Fruit fly (Drosophila melanogaster) whole organism, wandering third instar larva: Measurements from ENCODE around the gene PIP82.

Experiments
- Abd-B ChIP-seq: fragments of >200 bp; optimal IDR thresholded peaks from 2 replicates; lab custom pipeline; 2017; ENCODE audit warnings: missing biosample characterization, missing genetic modification characterization
- CG32264 ChIP-seq: fragments of 200-800 bp; sonication (Bioruptor generic); optimal IDR thresholded peaks from 2 replicates; lab custom pipeline; 2016; ENCODE audit warnings: missing biosample characterization, missing genetic modification characterization
- CG9705 ChIP-seq: fragments of 200-800 bp; sonication (Bioruptor generic); optimal IDR thresholded peaks from 2 replicates; lab custom pipeline; 2018; ENCODE audit warnings: missing biosample characterization, mild to moderate bottlenecking, missing genetic modification characterization
- CrebA ChIP-seq: fragments of 200-800 bp; sonication (Bioruptor generic); optimal IDR thresholded peaks from 2 replicates; lab custom pipeline; 2016; ENCODE audit warnings: missing biosample characterization, mild to moderate bottlenecking, missing genetic modification characterization, borderline replicate concordance
- Dfd ChIP-seq: fragments of >200 bp; optimal IDR thresholded peaks from 2 replicates; lab custom pipeline; 2017; ENCODE audit warnings: missing biosample characterization, missing genetic modification characterization
- Dif ChIP-seq: fragments of 200-275, 200-300 bp; sonication (Bioruptor generic); optimal IDR thresholded peaks from 2 replicates; lab custom pipeline; 2018; ENCODE audit warnings: missing biosample characterization, missing genetic modification characterization; ENCODE audit not compliant: partially characterized antibody
- GATAd ChIP-seq: sonication (Bioruptor generic); optimal IDR thresholded peaks from 2 replicates; lab custom pipeline; 2016; ENCODE audit warnings: missing biosample characterization, missing genetic modification characterization
- HLH106 ChIP-seq: fragments of 200-800 bp; optimal IDR thresholded peaks from 3 replicates; lab custom pipeline; 2019; ENCODE audit warnings: missing biosample characterization, mild to moderate bottlenecking, missing genetic modification characterization, moderate library complexity
- Hnf4 ChIP-seq: fragments of 200-800 bp; sonication (Bioruptor generic); optimal IDR thresholded peaks from 2 replicates; lab custom pipeline; 2016; ENCODE audit warnings: missing biosample characterization, mild to moderate bottlenecking, missing genetic modification characterization
- Hr78 ChIP-seq: fragments of >200 bp; optimal IDR thresholded peaks from 2 replicates; lab custom pipeline; 2017; ENCODE audit warnings: missing biosample characterization, missing genetic modification characterization
- Hr83 ChIP-seq: fragments of 200-300 bp; sonication (Bioruptor generic); optimal IDR thresholded peaks from 2 replicates; lab custom pipeline; 2016; ENCODE audit warnings: missing biosample characterization, mild to moderate bottlenecking, missing genetic modification characterization, moderate library complexity; ENCODE audit not compliant: poor library complexity, severe bottlenecking
- Jra ChIP-seq: sonication (Bioruptor generic); optimal IDR thresholded peaks from 2 replicates; lab custom pipeline; 2016; ENCODE audit warnings: missing biosample characterization, missing genetic modification characterization
- Mio ChIP-seq: sonication (Bioruptor generic); optimal IDR thresholded peaks from 2 replicates; lab custom pipeline; 2016; ENCODE audit warnings: missing biosample characterization, missing genetic modification characterization
- Myc ChIP-seq: fragments of >200 bp; optimal IDR thresholded peaks from 2 replicates; lab custom pipeline; 2017
- N ChIP-seq: fragments of >200 bp; optimal IDR thresholded peaks from 2 replicates; lab custom pipeline; 2018; ENCODE audit warnings: missing biosample characterization, missing external identifiers, missing genetic modification characterization
- OdsH ChIP-seq: fragments of 200-800 bp; sonication (Bioruptor generic); optimal IDR thresholded peaks from 2 replicates; lab custom pipeline; 2016; ENCODE audit warnings: missing biosample characterization, mild to moderate bottlenecking, missing genetic modification characterization
- Rel ChIP-seq, 2 experiments: fragments of 200-800 bp; sonication (Bioruptor generic) in 1 of 2; optimal IDR thresholded peaks; 2 replicates in 1 of 2; 3 replicates in 1 of 2; lab custom pipeline; 2016 to 2019; ENCODE audit warnings: mild to moderate bottlenecking in 2 of 2, missing biosample characterization in 2 of 2, missing genetic modification characterization in 2 of 2, moderate library complexity in 1 of 2
- Sp1 ChIP-seq: fragments of 200-800 bp; sonication (Bioruptor generic); optimal IDR thresholded peaks from 3 replicates; lab custom pipeline; 2019; ENCODE audit warnings: missing biosample characterization, mild to moderate bottlenecking, missing genetic modification characterization, moderate library complexity
- Vsx2 ChIP-seq: fragments of 200-300, 225-300 bp; sonication (Bioruptor generic); optimal IDR thresholded peaks from 2 replicates; lab custom pipeline; 2018; ENCODE audit warnings: missing biosample characterization, missing genetic modification characterization; ENCODE audit not compliant: partially characterized antibody
- br ChIP-seq: fragments of 200-800 bp; sonication (Bioruptor generic); optimal IDR thresholded peaks from 2 replicates; lab custom pipeline; 2016; ENCODE audit warnings: missing biosample characterization, missing genetic modification characterization
- brk ChIP-seq: fragments of 200-800 bp; sonication (Bioruptor generic); optimal IDR thresholded peaks from 2 replicates; lab custom pipeline; 2016; ENCODE audit warnings: missing biosample characterization, mild to moderate bottlenecking, missing genetic modification characterization
- dl ChIP-seq, 2 experiments: fragments of 175-275, 200-275 bp in 1 of 2; fragments of 200-275 bp in 1 of 2; sonication (Bioruptor generic); optimal IDR thresholded peaks; lab custom pipeline; 2018; ENCODE audit warnings: mild to moderate bottlenecking in 2 of 2, missing biosample characterization in 2 of 2, missing genetic modification characterization in 2 of 2, moderate library complexity in 2 of 2; ENCODE audit not compliant: partially characterized antibody in 2 of 2, insufficient read depth in 1 of 2
- dmrt93B ChIP-seq: fragments of 200-800 bp; sonication (Bioruptor generic); optimal IDR thresholded peaks from 2 replicates; lab custom pipeline; 2018; ENCODE audit warnings: missing biosample characterization, mild to moderate bottlenecking, missing genetic modification characterization
- dsf ChIP-seq: sonication (Bioruptor generic); optimal IDR thresholded peaks from 2 replicates; lab custom pipeline; 2016; ENCODE audit warnings: missing biosample characterization, missing genetic modification characterization, borderline replicate concordance
- ey ChIP-seq: fragments of 200-800 bp; sonication (Bioruptor generic); optimal IDR thresholded peaks from 2 replicates; lab custom pipeline; 2016; ENCODE audit warnings: missing biosample characterization, missing genetic modification characterization
- foxo ChIP-seq, 2 experiments: fragments of 200-800 bp; sonication (Bioruptor generic); optimal IDR thresholded peaks; 2 replicates in 1 of 2; 3 replicates in 1 of 2; lab custom pipeline; 2016 to 2017; ENCODE audit warnings: missing biosample characterization in 2 of 2, missing genetic modification characterization in 2 of 2
- jim ChIP-seq: fragments of 175-275, 200-325 bp; sonication (Bioruptor generic); optimal IDR thresholded peaks from 2 replicates; lab custom pipeline; 2016; ENCODE audit warnings: missing biosample characterization, mild to moderate bottlenecking, missing genetic modification characterization
- lola ChIP-seq: fragments of >200 bp; optimal IDR thresholded peaks from 2 replicates; lab custom pipeline; 2017; ENCODE audit warnings: missing biosample characterization, missing genetic modification characterization
- pan ChIP-seq: fragments of >200 bp; optimal IDR thresholded peaks from 2 replicates; lab custom pipeline; 2017
- psq ChIP-seq: fragments of 200-800 bp; sonication (Bioruptor generic); optimal IDR thresholded peaks from 3 replicates; lab custom pipeline; 2017; ENCODE audit warnings: missing biosample characterization, mild to moderate bottlenecking, missing genetic modification characterization, moderate library complexity
- rgr ChIP-seq: fragments of 200-800 bp; sonication (Bioruptor generic); optimal IDR thresholded peaks from 3 replicates; lab custom pipeline; 2016; ENCODE audit warnings: missing biosample characterization, mild to moderate bottlenecking, missing genetic modification characterization
- sage ChIP-seq: fragments of 200-800 bp; sonication (Bioruptor generic); optimal IDR thresholded peaks from 2 replicates; lab custom pipeline; 2016; ENCODE audit warnings: missing biosample characterization, mild to moderate bottlenecking, missing genetic modification characterization
- sv ChIP-seq: fragments of 200-800 bp; sonication (Bioruptor generic); optimal IDR thresholded peaks from 3 replicates; lab custom pipeline; 2016; ENCODE audit warnings: missing biosample characterization, missing genetic modification characterization
- usp ChIP-seq: fragments of >200 bp; optimal IDR thresholded peaks from 2 replicates; lab custom pipeline; 2017; ENCODE audit warnings: missing biosample characterization, missing genetic modification characterization

PIP82 gene

dm6 chrX:8571936-8572335 lies 42.4 kb upstream of the PIP82 start:
- TF ChIP-seq dsf (GFP tag; lab: Kevin White, UChicago) (no peak), Rel (GFP tag; optimal IDR thresholded peaks at IDR 0.05; lab: Kevin White, UChicago) (no peak), Rel (tag; optimal IDR thresholded peaks at IDR 0.05; lab: Kevin White, UChicago) (peak; percentile 93)
- TF ChIP-seq, all 38 proteins: peak for 1

dm6 chrX:8570848-8571247 lies 41.4 kb upstream of the PIP82 start, which contains the start of gene CG12111:
Gene CG12111 (minus strand): TSS chrX:8570948.
- TF ChIP-seq HLH106 (tag; lab: Kevin White, UChicago), result no peak
- TF ChIP-seq Dfd (GFP tag; lab: Kevin White, UChicago), result no peak
- TF ChIP-seq psq (GFP tag; lab: Kevin White, UChicago), result no peak
- no peak for TF ChIP-seq Rel (GFP tag; optimal IDR thresholded peaks at IDR 0.05; lab: Kevin White, UChicago)
- no peak for TF ChIP-seq Rel (tag; optimal IDR thresholded peaks at IDR 0.05; lab: Kevin White, UChicago)
- TF ChIP-seq Abd-B (GFP tag; lab: Kevin White, UChicago), result no peak
- no peak for TF ChIP-seq GATAd
- no peak for TF ChIP-seq rgr (GFP tag; lab: Kevin White, UChicago)

DNA sequence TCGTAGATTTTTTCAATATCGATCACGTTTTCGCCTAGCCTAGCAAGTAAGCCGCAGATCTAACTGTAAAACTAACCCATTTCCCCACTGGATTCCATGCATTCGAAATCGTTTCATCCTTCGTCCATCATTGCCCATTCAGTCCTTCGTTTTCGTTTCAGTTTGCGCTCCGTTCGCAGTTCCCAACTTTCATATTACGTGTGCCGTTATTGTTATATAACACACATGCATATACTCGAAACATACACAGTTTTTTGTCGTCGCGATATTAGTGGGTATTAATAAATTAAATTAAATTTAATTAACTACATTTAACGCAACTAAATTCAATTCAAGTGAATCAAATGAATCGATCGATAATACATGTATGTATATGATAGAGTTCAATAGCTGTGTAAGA lies 40.1 kb upstream of the PIP82 start:
- TF ChIP-seq Dif (no peak), dl (GFP tag; optimal IDR thresholded peaks at IDR 0.05; lab: Kevin White, UChicago; ENCODE audit: insufficient read depth in 1 of 2, partially characterized antibody in 2 of 2) (no peak), Hr78 (GFP tag; lab: Kevin White, UChicago) (no peak), dsf (GFP tag; lab: Kevin White, UChicago) (no peak), Hr83 (GFP tag; lab: Kevin White, UChicago) (no peak), Vsx2 (GFP tag; lab: Kevin White, UChicago) (no peak), lola (GFP tag; lab: Kevin White, UChicago) (no peak), sv (GFP tag; lab: Kevin White, UChicago) (no peak), Myc (lab: Kevin White, UChicago) (no peak), rgr (GFP tag; lab: Kevin White, UChicago) (no peak), Abd-B (GFP tag; lab: Kevin White, UChicago) (no peak), N (GFP tag; lab: Kevin White, UChicago) (no peak), Mio (GFP tag; lab: Kevin White, UChicago) (no peak), brk (GFP tag; lab: Kevin White, UChicago) (no peak), CG9705 (GFP tag; lab: Kevin White, UChicago) (no peak)

dm6 chrX:8569038-8569437 lies 39.5 kb upstream of the PIP82 start:
- TF ChIP-seq brk (GFP tag; lab: Kevin White, UChicago) (peak; percentile 7), Abd-B (GFP tag; lab: Kevin White, UChicago) (no peak), Rel (GFP tag; optimal IDR thresholded peaks at IDR 0.05; lab: Kevin White, UChicago) (no peak), Rel (tag; optimal IDR thresholded peaks at IDR 0.05; lab: Kevin White, UChicago) (peak; percentile 28)

- TF ChIP-seq Hr83 (GFP tag; lab: Kevin White, UChicago) (peak; percentile 71), Dfd (GFP tag; lab: Kevin White, UChicago) (no peak), sv (GFP tag; lab: Kevin White, UChicago) (no peak), lola (GFP tag; lab: Kevin White, UChicago) (no peak), sage (GFP tag; lab: Kevin White, UChicago) (no peak), Abd-B (GFP tag; lab: Kevin White, UChicago) (no peak), ey (GFP tag; lab: Kevin White, UChicago) (peak; percentile 48), pan (lab: Kevin White, UChicago) (no peak), psq (GFP tag; lab: Kevin White, UChicago) (peak; percentile 72), Hr78 (GFP tag; lab: Kevin White, UChicago) (no peak), HLH106 (tag; lab: Kevin White, UChicago) (peak; percentile 37), usp (GFP tag; lab: Kevin White, UChicago) (no peak), foxo (GFP tag; optimal IDR thresholded peaks at IDR 0.05; lab: Kevin White, UChicago) (peak in 1 of 2 experiments; percentile 61), N (GFP tag; lab: Kevin White, UChicago) (peak; percentile 22), CrebA (no peak), brk (GFP tag; lab: Kevin White, UChicago) (peak; percentile 32), Hnf4 (GFP tag; lab: Kevin White, UChicago) (peak; percentile 70), br (GFP tag; lab: Kevin White, UChicago) (peak; percentile 66), dsf (GFP tag; lab: Kevin White, UChicago) (no peak), Dif (peak; percentile 10), dmrt93B (no peak), jim (GFP tag; lab: Kevin White, UChicago) (no peak), OdsH (no peak), Vsx2 (GFP tag; lab: Kevin White, UChicago) (no peak), Mio (GFP tag; lab: Kevin White, UChicago) (no peak), Myc (lab: Kevin White, UChicago) (no peak), rgr (GFP tag; lab: Kevin White, UChicago) (peak; percentile 68), CG32264 (GFP tag; lab: Kevin White, UChicago) (no peak), CG9705 (GFP tag; lab: Kevin White, UChicago) (no peak), Jra (GFP tag; lab: Kevin White, UChicago) (no peak), GATAd (no peak), Sp1 (GFP tag; lab: Kevin White, UChicago) (peak; percentile 51)
Measured at dm6 chrX:8561404-8562397, 32.2 kb upstream of the PIP82 start.
